Fruit fly (Drosophila melanogaster): Measurements from ENCODE around the gene CCT2.

CCT2 gene

dm6 chrX:9041789-9042456 is 47.4 kb upstream of the CCT2 start (continued):
- TF ChIP-seq hth (optimal IDR thresholded peaks at IDR 0.05), result no peak
- TF ChIP-seq Ssrp (tag; optimal IDR thresholded peaks at IDR 0.05), result peak; percentile 58
- TF ChIP-seq CG11504 (tag; optimal IDR thresholded peaks at IDR 0.05), result peak; percentile 75
- peak; percentile 16 for TF ChIP-seq CG4854 (GFP tag; optimal IDR thresholded peaks at IDR 0.05)
- no peak for TF ChIP-seq HmgZ (tag; optimal IDR thresholded peaks at IDR 0.05)
- TF ChIP-seq dmrt99B (tag; optimal IDR thresholded peaks at IDR 0.05), result peak; percentile 67
- TF ChIP-seq ERR (GFP tag; optimal IDR thresholded peaks at IDR 0.05), result no peak
- TF ChIP-seq CG5953 (GFP tag; IDR thresholded peaks at IDR 0.05), result no peak
- TF ChIP-seq CG8388 (GFP tag; optimal IDR thresholded peaks at IDR 0.05), result peak; percentile 46
- no peak for TF ChIP-seq CG12769 (tag; optimal IDR thresholded peaks at IDR 0.05)
- TF ChIP-seq Camta (GFP tag; optimal IDR thresholded peaks at IDR 0.05), result peak; percentile 46
- TF ChIP-seq rib (GFP tag; IDR thresholded peaks at IDR 0.05), result no peak
- peak; percentile 72 for TF ChIP-seq CG9727 (GFP tag; optimal IDR thresholded peaks at IDR 0.05)
- TF ChIP-seq inv (GFP tag; IDR thresholded peaks at IDR 0.05; ENCODE audit: partially characterized antibody), result no peak
- TF ChIP-seq Adf1 (GFP tag; IDR thresholded peaks at IDR 0.05), result no peak
- TF ChIP-seq Poxn (GFP tag; IDR thresholded peaks at IDR 0.05), result no peak
- TF ChIP-seq CG6654 (GFP tag; optimal IDR thresholded peaks at IDR 0.05), result no peak
- TF ChIP-seq abd-A (tag; optimal IDR thresholded peaks at IDR 0.05), result no peak
- peak; percentile 82 for TF ChIP-seq CG15479 (GFP tag; optimal IDR thresholded peaks at IDR 0.05)
- TF ChIP-seq gt (GFP tag; IDR thresholded peaks at IDR 0.05), result no peak
- peak; percentile 25; the same call in 1 of the 2 replicates for TF ChIP-seq H2.0 (GFP tag; IDR thresholded peaks at IDR 0.05)
- no peak for TF ChIP-seq sug (tag; optimal IDR thresholded peaks at IDR 0.05)
- no peak for TF ChIP-seq pita (GFP tag; optimal IDR thresholded peaks at IDR 0.05)
- TF ChIP-seq CG1602 (GFP tag; optimal IDR thresholded peaks at IDR 0.05), result peak; percentile 44
- peak; percentile 43; the same call in 1 of the 3 replicates for TF ChIP-seq jigr1 (GFP tag; IDR thresholded peaks at IDR 0.05)
- TF ChIP-seq h (optimal IDR thresholded peaks at IDR 0.05), result no peak
- no peak for TF ChIP-seq CG14860 (GFP tag; IDR thresholded peaks at IDR 0.05; ENCODE audit: partially characterized antibody)
- TF ChIP-seq hkb (optimal IDR thresholded peaks at IDR 0.05), result no peak
- TF ChIP-seq hkb (GFP tag; IDR thresholded peaks at IDR 0.05), result peak; percentile 59
- TF ChIP-seq CG6765 (GFP tag; optimal IDR thresholded peaks at IDR 0.05), result no peak
- TF ChIP-seq Lim3 (GFP tag; IDR thresholded peaks at IDR 0.05), result no peak
- TF ChIP-seq CG13287 (GFP tag; IDR thresholded peaks at IDR 0.05; ENCODE audit: partially characterized antibody), result no peak
- TF ChIP-seq pb (GFP tag; optimal IDR thresholded peaks at IDR 0.05), result peak; percentile 18
- no peak for TF ChIP-seq fu2 (GFP tag; optimal IDR thresholded peaks at IDR 0.05)
- TF ChIP-seq Ets65A (GFP tag), result peak; percentile 39
- peak; percentile 69 for TF ChIP-seq Abd-B (GFP tag; optimal IDR thresholded peaks at IDR 0.05)
- TF ChIP-seq Myb (GFP tag; optimal IDR thresholded peaks at IDR 0.05), result no peak
- TF ChIP-seq hbn (GFP tag; IDR thresholded peaks at IDR 0.05; ENCODE audit: partially characterized antibody), result no peak
- TF ChIP-seq CG12942 (GFP tag; optimal IDR thresholded peaks at IDR 0.05), result peak; percentile 6
- TF ChIP-seq fd64A (GFP tag; optimal IDR thresholded peaks at IDR 0.05), result no peak
- no peak for TF ChIP-seq Neu2 (GFP tag; optimal IDR thresholded peaks at IDR 0.05; ENCODE audit: borderline replicate concordance)
- no peak for TF ChIP-seq maf-S (GFP tag; optimal IDR thresholded peaks at IDR 0.05)
- no peak for TF ChIP-seq CG17912 (GFP tag; optimal IDR thresholded peaks at IDR 0.05)
- peak; percentile 9 for TF ChIP-seq jing (GFP tag; optimal IDR thresholded peaks at IDR 0.05)
- TF ChIP-seq CG9932 (GFP tag; IDR thresholded peaks at IDR 0.05), result no peak
- TF ChIP-seq CG7786 (GFP tag; optimal IDR thresholded peaks at IDR 0.05), result no peak
- no peak for TF ChIP-seq CG3847 (GFP tag; IDR thresholded peaks at IDR 0.05)
- peak; percentile 67 for TF ChIP-seq CG1529 (GFP tag; optimal IDR thresholded peaks at IDR 0.05)
- TF ChIP-seq CG6813 (GFP tag; optimal IDR thresholded peaks at IDR 0.05), result no peak
- no peak for TF ChIP-seq CG1024 (GFP tag; IDR thresholded peaks at IDR 0.05)
- TF ChIP-seq peb (GFP tag; IDR thresholded peaks at IDR 0.05), result 0 out of 2 replicates have a peak, but pooled peaks have one; percentile 23
